Fruit fly (Drosophila melanogaster) whole organism, adult: Measurements from ENCODE around the gene cmb.

Source experiments
- CG11617 ChIP-seq: fragments of 200-800 bp; sonication (Bioruptor generic); optimal IDR thresholded peaks from 2 replicates; lab custom pipeline; 2017; ENCODE audit warnings: mild to moderate bottlenecking, missing biosample characterization, missing genetic modification reagents, missing genetic modification characterization
- CG12768 ChIP-seq: fragments of 200-800 bp; sonication (Bioruptor generic); optimal IDR thresholded peaks from 2 replicates; lab custom pipeline; 2017; ENCODE audit warnings: missing biosample characterization, missing genetic modification characterization, mild to moderate bottlenecking, moderate library complexity, missing genetic modification reagents
- CG14711 ChIP-seq: fragments of 200-800 bp; sonication (Bioruptor generic); optimal IDR thresholded peaks from 2 replicates; lab custom pipeline; 2018; ENCODE audit warnings: missing biosample characterization, mild to moderate bottlenecking, missing genetic modification characterization, moderate library complexity
- CG1620 ChIP-seq: fragments of 200-800 bp; sonication (Bioruptor generic); optimal IDR thresholded peaks from 2 replicates; lab custom pipeline; 2016; ENCODE audit warnings: missing biosample characterization, missing genetic modification characterization
- CG33017 ChIP-seq: fragments of 200-800 bp; sonication (Bioruptor generic); optimal IDR thresholded peaks from 2 replicates; lab custom pipeline; 2018; ENCODE audit warnings: missing biosample characterization, mild to moderate bottlenecking, missing genetic modification characterization, moderate library complexity
- CG5204 ChIP-seq: fragments of 200-800 bp; sonication (Bioruptor generic); optimal IDR thresholded peaks from 2 replicates; lab custom pipeline; 2016; ENCODE audit warnings: missing biosample characterization, missing genetic modification characterization
- CG7045 ChIP-seq: fragments of 200-800 bp; sonication (Bioruptor generic); optimal IDR thresholded peaks from 2 replicates; lab custom pipeline; 2017; ENCODE audit warnings: missing biosample characterization, mild to moderate bottlenecking, missing genetic modification characterization
- CG7101 ChIP-seq: fragments of 200-800 bp; sonication (Bioruptor generic); optimal IDR thresholded peaks from 2 replicates; lab custom pipeline; 2018; ENCODE audit warnings: missing biosample characterization, mild to moderate bottlenecking, missing genetic modification characterization, moderate library complexity
- Clk ChIP-seq: fragments of 200-800 bp; sonication (Bioruptor generic); optimal IDR thresholded peaks from 2 replicates; lab custom pipeline; 2017; ENCODE audit warnings: missing biosample characterization, missing genetic modification characterization
- Crg-1 ChIP-seq: fragments of 200-800 bp; sonication (Bioruptor generic); optimal IDR thresholded peaks from 2 replicates; lab custom pipeline; 2016; ENCODE audit warnings: missing biosample characterization, missing genetic modification characterization
- Hr96 ChIP-seq: fragments of 200-800 bp; sonication (Bioruptor generic); optimal IDR thresholded peaks from 2 replicates; lab custom pipeline; 2016; ENCODE audit warnings: missing biosample characterization, missing genetic modification characterization
- Mnt ChIP-seq: fragments of 200-800 bp; sonication (Bioruptor generic); optimal IDR thresholded peaks from 2 replicates; lab custom pipeline; 2016; ENCODE audit warnings: missing biosample characterization, mild to moderate bottlenecking, missing genetic modification characterization
- bab1 ChIP-seq: fragments of 200-800 bp; sonication (Bioruptor generic); optimal IDR thresholded peaks from 3 replicates; lab custom pipeline; 2019; ENCODE audit warnings: missing biosample characterization, mild to moderate bottlenecking, missing genetic modification characterization, moderate library complexity
- cic ChIP-seq: fragments of 200-800 bp; sonication (Bioruptor generic); optimal IDR thresholded peaks from 2 replicates; lab custom pipeline; 2017; ENCODE audit warnings: missing biosample characterization, mild to moderate bottlenecking, missing genetic modification characterization, moderate library complexity
- cnc ChIP-seq, 2 experiments: fragments of >200 bp; optimal IDR thresholded peaks; 2 replicates each; lab custom pipeline; 2017
- kay ChIP-seq: fragments of 200-800 bp; sonication (Bioruptor generic); peaks from one replicate; lab custom pipeline; 2016; ENCODE audit warnings: missing biosample characterization, missing genetic modification characterization, borderline replicate concordance
- ovo ChIP-seq: fragments of 200-800 bp; sonication (Bioruptor generic); optimal IDR thresholded peaks from 2 replicates; lab custom pipeline; 2016; ENCODE audit warnings: missing biosample characterization, missing genetic modification characterization
- pad ChIP-seq: fragments of 200-800 bp; sonication (Bioruptor generic); optimal IDR thresholded peaks from 3 replicates; lab custom pipeline; 2017; ENCODE audit warnings: missing biosample characterization, missing genetic modification characterization, mild to moderate bottlenecking, moderate library complexity, missing genetic modification reagents
- tj ChIP-seq: fragments of 200-800 bp; sonication (Bioruptor generic); optimal IDR thresholded peaks from 3 replicates; lab custom pipeline; 2017; ENCODE audit warnings: missing biosample characterization, mild to moderate bottlenecking, missing genetic modification characterization, moderate library complexity
- toe ChIP-seq: fragments of 200-800 bp; sonication (Bioruptor generic); optimal IDR thresholded peaks from 2 replicates; lab custom pipeline; 2016; ENCODE audit warnings: missing biosample characterization, missing genetic modification characterization

The cmb gene

dm6 chr3L:13454755-13455154 lies 12.4 kb downstream of the cmb start:
- TF ChIP-seq CG1620 (no peak), CG14711 (tag; lab: Kevin White, UChicago) (no peak), ovo (no peak), CG33017 (tag; lab: Kevin White, UChicago) (peak; percentile 0), bab1 (GFP tag; lab: Kevin White, UChicago) (no peak), CG11617 (GFP tag; lab: Kevin White, UChicago) (no peak), CG7101 (tag; lab: Kevin White, UChicago) (no peak), CG7045 (GFP tag; lab: Kevin White, UChicago) (peak; percentile 5), cnc (optimal IDR thresholded peaks at IDR 0.05; lab: Kevin White, UChicago) (no peak), CG5204 (no peak), CG12768 (GFP tag; lab: Kevin White, UChicago) (no peak)

dm6 chr3L:13457133-13457532 lies 14.7 kb downstream of the cmb start, which contains the start of gene CG10116:
CG10116 (minus strand) TSS chr3L:13457238.
- peak; percentile 90 for TF ChIP-seq cic (GFP tag; lab: Kevin White, UChicago)
- TF ChIP-seq Hr96, result no peak

dm6 chr3L:13474607-13475006 lies 32.2 kb downstream of the cmb start, which contains the start of gene CG10089:
CG10089 (minus strand) TSS chr3L:13474787.
- TF ChIP-seq CG33017 (tag; lab: Kevin White, UChicago) (no peak), CG5204 (no peak), bab1 (GFP tag; lab: Kevin White, UChicago) (no peak), ovo (no peak), toe (GFP tag; lab: Kevin White, UChicago) (no peak), CG1620 (no peak), CG7045 (GFP tag; lab: Kevin White, UChicago) (no peak)

dm6 chr3L:13476070-13476469 lies 33.7 kb downstream of the cmb start:
- TF ChIP-seq CG11617 (GFP tag; lab: Kevin White, UChicago), result no peak
- no peak for TF ChIP-seq CG33017 (tag; lab: Kevin White, UChicago)
- no peak for TF ChIP-seq pad (GFP tag; lab: Kevin White, UChicago)
- no peak for TF ChIP-seq cic (GFP tag; lab: Kevin White, UChicago)
- no peak for TF ChIP-seq CG5204
- no peak for TF ChIP-seq tj
- TF ChIP-seq Clk, result no peak
- TF ChIP-seq CG7045 (GFP tag; lab: Kevin White, UChicago), result no peak
- TF ChIP-seq CG7101 (tag; lab: Kevin White, UChicago), result no peak
- TF ChIP-seq CG1620, result no peak
- TF ChIP-seq Mnt (GFP tag; lab: Kevin White, UChicago), result no peak
- no peak for TF ChIP-seq Hr96
- no peak for TF ChIP-seq Crg-1 (GFP tag; lab: Kevin White, UChicago)
- no peak for TF ChIP-seq cnc (optimal IDR thresholded peaks at IDR 0.05; lab: Kevin White, UChicago)
- no peak for TF ChIP-seq bab1 (GFP tag; lab: Kevin White, UChicago)
- no peak for TF ChIP-seq CG12768 (GFP tag; lab: Kevin White, UChicago)

dm6 chr3L:13476566-13477452 lies 34.4 kb downstream of the cmb start:
- TF ChIP-seq tj (peak; percentile 73), CG7101 (tag; lab: Kevin White, UChicago) (peak; percentile 83), bab1 (GFP tag; lab: Kevin White, UChicago) (peak; percentile 69), CG7045 (GFP tag; lab: Kevin White, UChicago) (peak; percentile 93), kay (GFP tag; lab: Kevin White, UChicago) (peak; percentile 98), pad (GFP tag; lab: Kevin White, UChicago) (peak; percentile 59), toe (GFP tag; lab: Kevin White, UChicago) (peak; percentile 57), CG14711 (tag; lab: Kevin White, UChicago) (peak; percentile 69), cnc (optimal IDR thresholded peaks at IDR 0.05; lab: Kevin White, UChicago) (no peak), Crg-1 (GFP tag; lab: Kevin White, UChicago) (peak; percentile 10), CG12768 (GFP tag; lab: Kevin White, UChicago) (peak; percentile 79), Mnt (GFP tag; lab: Kevin White, UChicago) (peak; percentile 50), cic (GFP tag; lab: Kevin White, UChicago) (peak; percentile 26), CG5204 (peak; percentile 81), Hr96 (peak; percentile 32), Clk (peak; percentile 75), CG11617 (GFP tag; lab: Kevin White, UChicago) (peak; percentile 88), CG1620 (peak; percentile 52), CG33017 (tag; lab: Kevin White, UChicago) (peak; percentile 76), ovo (no peak)

dm6 chr3L:13477453-13478184 lies 35.2 kb downstream of the cmb start, which contains the start of gene stv:
stv (plus strand) TSS chr3L:13477541.
- peak; percentile 18 for TF ChIP-seq CG33017 (tag; lab: Kevin White, UChicago)
- TF ChIP-seq Clk, result no peak
